Fruit fly (Drosophila melanogaster) whole organism, larva: ENCODE measurements around the gene Gr93b.

ENCODE experiments used
- noc ChIP-seq: fragments of 200-800 bp; sonication (Bioruptor generic); optimal IDR thresholded peaks from 3 replicates; lab custom pipeline; 2019; ENCODE audit warnings: missing biosample characterization, mild to moderate bottlenecking, missing genetic modification characterization, moderate library complexity

Gr93b gene

dm6 chr3R:21854574-21855468 lies 11.3 kb upstream of the Gr93b start:
- TF ChIP-seq noc (tag; lab: Kevin White, UChicago): no peak

- TF ChIP-seq noc (tag; lab: Kevin White, UChicago): no peak
These were observed 10.3 kb upstream of the Gr93b start for dm6 chr3R:21853618-21854573.

dm6 chr3R:21852579-21853233 lies 9.1 kb upstream of the Gr93b start:
- peak; percentile 23 for TF ChIP-seq noc (tag; lab: Kevin White, UChicago)

dm6 chr3R:21851592-21852578 lies 8.3 kb upstream of the Gr93b start:
- no peak for TF ChIP-seq noc (tag; lab: Kevin White, UChicago)

- no peak for TF ChIP-seq noc (tag; lab: Kevin White, UChicago)
These were observed 6.5 kb upstream of the Gr93b start for dm6 chr3R:21849988-21850460.

- TF ChIP-seq noc (tag; lab: Kevin White, UChicago): peak; percentile 52
These were observed 5.5 kb upstream of the Gr93b start for dm6 chr3R:21848987-21849442.

dm6 chr3R:21848271-21848670 lies 4.7 kb upstream of the Gr93b start:
- no peak for TF ChIP-seq noc (tag; lab: Kevin White, UChicago)

- no peak for TF ChIP-seq noc (tag; lab: Kevin White, UChicago)
These were observed 3.9 kb upstream of the Gr93b start for dm6 chr3R:21847438-21847837.

dm6 chr3R:21846559-21846958 lies 3.0 kb upstream of the Gr93b start, which contains the start of gene Gr93d:
Gene Gr93d (minus strand): TSS chr3R:21846659.
- no peak for TF ChIP-seq noc (tag; lab: Kevin White, UChicago)

dm6 chr3R:21845165-21845564 lies 1.6 kb upstream of the Gr93b start, which contains the start of gene Gr93c:
Gene Gr93c (minus strand): TSS chr3R:21845265.
- TF ChIP-seq noc (tag; lab: Kevin White, UChicago): no peak

dm6 chr3R:21841474-21842376 lies 1.8 kb downstream of the Gr93b start:
- no peak for TF ChIP-seq noc (tag; lab: Kevin White, UChicago)

- TF ChIP-seq noc (tag; lab: Kevin White, UChicago): no peak
These were observed 3.1 kb downstream of the Gr93b start for dm6 chr3R:21840432-21840831.

dm6 chr3R:21839636-21840035 lies 3.9 kb downstream of the Gr93b start:
- TF ChIP-seq noc (tag; lab: Kevin White, UChicago): no peak
